Worm (Caenorhabditis elegans): ENCODE results near the gene cest-24.

Gene cest-24

ce11 chrV:6291301-6291700, 25.4 kb upstream of the cest-24 start:
- TF ChIP-seq efl-1 (optimal IDR thresholded peaks at IDR 0.05) (no peak), efl-1 (GFP tag; optimal IDR thresholded peaks at IDR 0.05 in 1 of 2) (peak in 1 of 2 experiments; percentile 64), elt-2 (tag; optimal IDR thresholded peaks at IDR 0.05) (peak; percentile 28), nhr-47 (tag; optimal IDR thresholded peaks at IDR 0.05) (no peak)

ce11 chrV:6292401-6292800, 24.3 kb upstream of the cest-24 start, which contains the start of gene K12B6.9:
TSS of gene K12B6.9 (minus strand) at chrV:6292666.
- no peak for TF ChIP-seq mef-2 (tag; optimal IDR thresholded peaks at IDR 0.05)
- TF ChIP-seq elt-2 (tag; optimal IDR thresholded peaks at IDR 0.05) = peak; percentile 55
- TF ChIP-seq lin-35 (GFP tag; optimal IDR thresholded peaks at IDR 0.05) = peak in 1 of 2 experiments; percentile 32
- TF ChIP-seq sox-4 (tag; optimal IDR thresholded peaks at IDR 0.05) = no peak

ce11 chrV:6296536-6296935, 20.2 kb upstream of the cest-24 start:
- TF ChIP-seq unc-98 (GFP tag; IDR thresholded peaks at IDR 0.05) = peak; percentile 64

- TF ChIP-seq unc-62 (GFP tag; optimal IDR thresholded peaks at IDR 0.05) (no peak), lin-35 (GFP tag; optimal IDR thresholded peaks at IDR 0.05) (no peak), C16A3.4 (tag; optimal IDR thresholded peaks at IDR 0.05) (no peak), mep-1 (tag; optimal IDR thresholded peaks at IDR 0.05) (no peak), mdl-1 (tag; optimal IDR thresholded peaks at IDR 0.05) (no peak), nhr-76 (tag; optimal IDR thresholded peaks at IDR 0.05) (no peak), fkh-8 (tag; optimal IDR thresholded peaks at IDR 0.05) (no peak), nhr-19 (GFP tag; conservative IDR thresholded peaks at IDR 0.05) (no peak)
These were observed 15.7 kb upstream of the cest-24 start for ce11 chrV:6301046-6301445.

ce11 chrV:6302465-6302864, 14.3 kb upstream of the cest-24 start:
- TF ChIP-seq lin-14 (GFP tag; optimal IDR thresholded peaks at IDR 0.05) (no peak), hlh-17 (GFP tag; optimal IDR thresholded peaks at IDR 0.05; ENCODE audit: borderline replicate concordance) (no peak), blmp-1 (tag; optimal IDR thresholded peaks at IDR 0.05) (peak; percentile 68)

DNA sequence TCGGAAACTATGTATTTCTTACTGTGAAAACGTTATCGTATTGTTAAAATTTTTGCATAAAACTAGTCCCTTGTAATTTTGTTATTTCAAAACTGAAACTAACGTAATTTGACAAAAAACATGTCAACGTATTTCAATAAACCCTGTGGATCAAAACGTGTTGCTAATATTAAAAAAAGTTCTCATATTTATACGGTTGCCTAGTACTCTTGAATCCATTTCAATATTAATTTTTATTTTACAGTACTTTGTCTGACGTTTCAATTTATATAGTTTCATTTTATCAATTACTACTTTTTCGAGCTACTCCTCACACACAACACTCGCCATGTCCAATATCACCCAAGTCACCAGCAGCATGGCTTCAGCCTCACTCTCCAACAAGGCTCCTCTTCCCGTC, 13.3 kb upstream of the cest-24 start, which contains the start of gene sago-1:
sago-1 (plus strand) TSS at position 301 of the 400 bp plus-strand sequence.
- no peak for TF ChIP-seq C04F5.9 (tag; optimal IDR thresholded peaks at IDR 0.05)
- no peak for TF ChIP-seq aly-2 (tag; optimal IDR thresholded peaks at IDR 0.05)
- no peak for TF ChIP-seq tlp-1 (tag; optimal IDR thresholded peaks at IDR 0.05)
- TF ChIP-seq nhr-237 (tag; optimal IDR thresholded peaks at IDR 0.05) = no peak
- TF ChIP-seq hpl-2 (GFP tag; optimal IDR thresholded peaks at IDR 0.05) = no peak
- TF ChIP-seq ztf-4 (tag; optimal IDR thresholded peaks at IDR 0.05) = no peak
- TF ChIP-seq zip-4 (GFP tag; optimal IDR thresholded peaks at IDR 0.05) = no peak
- TF ChIP-seq lsy-2 (tag; optimal IDR thresholded peaks at IDR 0.05) = no peak
- TF ChIP-seq ama-1 (optimal IDR thresholded peaks at IDR 0.05) = no peak
- TF ChIP-seq fos-1 (tag; optimal IDR thresholded peaks at IDR 0.05) = no peak
- TF ChIP-seq vab-15 (tag; optimal IDR thresholded peaks at IDR 0.05) = no peak
- TF ChIP-seq unc-86 (tag; optimal IDR thresholded peaks at IDR 0.05) = no peak
- TF ChIP-seq nhr-84 (tag; optimal IDR thresholded peaks at IDR 0.05) = no peak
- TF ChIP-seq ets-5 (GFP tag; IDR thresholded peaks at IDR 0.05) = no peak
- TF ChIP-seq mdl-1 (tag; optimal IDR thresholded peaks at IDR 0.05) = no peak
- no peak for TF ChIP-seq mab-9 (GFP tag; IDR thresholded peaks at IDR 0.05)
- no peak for TF ChIP-seq nhr-12 (tag; optimal IDR thresholded peaks at IDR 0.05)

- TF ChIP-seq grh-1 (GFP tag; IDR thresholded peaks at IDR 0.05) (no peak), ama-1 (optimal IDR thresholded peaks at IDR 0.05) (no peak), efl-1 (optimal IDR thresholded peaks at IDR 0.05) (no peak), efl-1 (GFP tag; optimal IDR thresholded peaks at IDR 0.05 in 1 of 2) (peak in 1 of 2 experiments; percentile 53), hlh-17 (GFP tag; optimal IDR thresholded peaks at IDR 0.05; ENCODE audit: borderline replicate concordance) (no peak)
These were observed 4.8 kb upstream of the cest-24 start for ce11 chrV:6311936-6312335.

All from whole organism, L1 larva.